Worm (Caenorhabditis elegans): ENCODE results near the gene skpo-2.

- TF ChIP-seq skn-1 (tag; optimal IDR thresholded peaks at IDR 0.05) (no peak), ztf-11 (tag; optimal IDR thresholded peaks at IDR 0.05) (no peak), nhr-28 (tag; optimal IDR thresholded peaks at IDR 0.05) (no peak), mdl-1 (tag; optimal IDR thresholded peaks at IDR 0.05) (no peak), unc-39 (tag; optimal IDR thresholded peaks at IDR 0.05) (no peak), lin-15B (tag; optimal IDR thresholded peaks at IDR 0.05) (no peak), dmd-8 (GFP tag; IDR thresholded peaks at IDR 0.05) (no peak), R02D3.7 (tag; optimal IDR thresholded peaks at IDR 0.05) (no peak), nhr-76 (tag; optimal IDR thresholded peaks at IDR 0.05) (no peak), ZK546.5 (tag; optimal IDR thresholded peaks at IDR 0.05) (no peak), pqm-1 (tag; optimal IDR thresholded peaks at IDR 0.05) (no peak), lin-39 (tag; optimal IDR thresholded peaks at IDR 0.05) (no peak)
Measured at ce11 chrII:3399212-3399611, 37.1 kb downstream of the skpo-2 start, which contains the start of gene nep-9.
